Worm (Caenorhabditis elegans): ENCODE measurements around the gene F44A2.7.

- TF ChIP-seq fos-1 (tag; optimal IDR thresholded peaks at IDR 0.05) (no peak), ceh-9 (tag; optimal IDR thresholded peaks at IDR 0.05) (no peak), fkh-10 (GFP tag; optimal IDR thresholded peaks at IDR 0.05) (no peak), nhr-77 (tag; optimal IDR thresholded peaks at IDR 0.05) (no peak), nhr-237 (tag; optimal IDR thresholded peaks at IDR 0.05) (no peak), pqm-1 (tag; optimal IDR thresholded peaks at IDR 0.05) (no peak), nfya-1 (tag; optimal IDR thresholded peaks at IDR 0.05; ENCODE audit: insufficient read depth) (no peak), ceh-28 (tag; optimal IDR thresholded peaks at IDR 0.05) (no peak), unc-39 (tag; optimal IDR thresholded peaks at IDR 0.05) (no peak), nhr-76 (tag; optimal IDR thresholded peaks at IDR 0.05) (no peak), aly-2 (tag; optimal IDR thresholded peaks at IDR 0.05) (no peak), ama-1 (optimal IDR thresholded peaks at IDR 0.05) (no peak), nhr-23 (tag; optimal IDR thresholded peaks at IDR 0.05) (no peak), sea-2 (GFP tag; optimal IDR thresholded peaks at IDR 0.05) (no peak)
Measured at ce11 chrV:9328670-9329069, 7.4 kb downstream of the F44A2.7 start, which contains the start of gene K07B1.4.
